Worm (Caenorhabditis elegans) whole organism, L4 larva: Measurements from ENCODE around the gene citk-2.

Experiments
- F44E2.7 ChIP-seq: fragments of 200-800 bp; sonication (Bioruptor generic); IDR thresholded peaks from 2 replicates; pipeline ENCODE4 v2.1.2; 2022; ENCODE audit warnings: missing genetic modification characterization, missing compliant biosample characterization
- R02D3.7 ChIP-seq: fragments of 150-350 bp; sonication (generic microtip); optimal IDR thresholded peaks from 3 replicates; lab custom pipeline; 2014; ENCODE audit warnings: missing biosample characterization, missing genetic modification characterization
- Y48G9A.11 ChIP-seq: fragments of 200-800 bp; sonication (Bioruptor generic); IDR thresholded peaks from 2 replicates; pipeline ENCODE4 v1.3.6; 2022; ENCODE audit warnings: missing genetic modification reagents, missing genetic modification characterization, missing compliant biosample characterization
- Y5F2A.4 ChIP-seq: fragments of 200-800 bp; sonication (Bioruptor generic); optimal IDR thresholded peaks from 2 replicates; lab custom pipeline; 2018; ENCODE audit warnings: mild to moderate bottlenecking, missing genetic modification characterization, missing compliant biosample characterization
- Y75B8A.6 ChIP-seq: fragments of 200-800 bp; sonication (Bioruptor generic); IDR thresholded peaks from 2 replicates; pipeline ENCODE4 v1.3.6; 2022; ENCODE audit warnings: missing genetic modification reagents, missing genetic modification characterization, missing compliant biosample characterization
- ZK337.2 ChIP-seq: fragments of 200-800 bp; sonication (Bioruptor generic); IDR thresholded peaks from 2 replicates; pipeline ENCODE4 v1.3.6; 2022; ENCODE audit warnings: missing genetic modification reagents, missing genetic modification characterization, missing compliant biosample characterization
- aha-1 ChIP-seq: fragments of 150-350 bp; peaks from one replicate; lab custom pipeline; 2014; ENCODE audit warnings: missing biosample characterization, missing genetic modification characterization
- aly-2 ChIP-seq: sonication (generic microtip); optimal IDR thresholded peaks from 2 replicates; lab custom pipeline; 2018; ENCODE audit warnings: missing biosample characterization, missing genetic modification characterization
- ama-1 ChIP-seq: fragments of 150-350 bp; optimal IDR thresholded peaks from 2 replicates; lab custom pipeline; 2014; ENCODE audit warnings: inconsistent platforms, mixed read lengths
- arid-1 ChIP-seq: fragments of 200-800 bp; sonication (Bioruptor generic); conservative IDR thresholded peaks from 2 replicates; pipeline ENCODE4 v1.3.6; 2022; ENCODE audit warnings: missing genetic modification reagents, missing genetic modification characterization, missing compliant biosample characterization
- attf-4 ChIP-seq: sonication (generic microtip); optimal IDR thresholded peaks from 3 replicates; lab custom pipeline; 2017; ENCODE audit warnings: missing biosample characterization, missing genetic modification characterization
- ceh-44 ChIP-seq: fragments of 200-800 bp; sonication (Bioruptor generic); IDR thresholded peaks from 2 replicates; pipeline ENCODE4 v1.3.6; 2022; ENCODE audit warnings: missing genetic modification reagents, missing genetic modification characterization, missing compliant biosample characterization
- ces-1 ChIP-seq: fragments of 150-350 bp; sonication (generic microtip); optimal IDR thresholded peaks from 4 replicates; lab custom pipeline; 2014; ENCODE audit warnings: missing biosample characterization, missing genetic modification reagents, missing genetic modification characterization
- cey-2 ChIP-seq: sonication (generic microtip); optimal IDR thresholded peaks from 3 replicates; lab custom pipeline; 2017; ENCODE audit warnings: missing genetic modification characterization, mild to moderate bottlenecking, missing compliant biosample characterization, antibody characterized with exemption, borderline replicate concordance; ENCODE audit not compliant: insufficient read depth
- daf-16 ChIP-seq, 3 experiments: sonication (generic microtip); optimal IDR thresholded peaks; 2 replicates each; lab custom pipeline; 2016 to 2017; ENCODE audit warnings: missing genetic modification characterization in 3 of 3, missing genetic modification reagents in 3 of 3, mild to moderate bottlenecking in 2 of 3, missing compliant biosample characterization in 2 of 3, missing biosample characterization in 1 of 3, moderate library complexity in 1 of 3
- dmd-8 ChIP-seq: fragments of 200-800 bp; sonication (Bioruptor generic); IDR thresholded peaks from 2 replicates; pipeline ENCODE4 v1.3.6; 2022; ENCODE audit warnings: missing genetic modification characterization, missing compliant biosample characterization
- dmd-9 ChIP-seq: fragments of 200-800 bp; sonication (Bioruptor generic); IDR thresholded peaks from 2 replicates; pipeline ENCODE4 v1.3.6; 2022; ENCODE audit warnings: missing genetic modification reagents, missing genetic modification characterization, missing compliant biosample characterization
- dpl-1 ChIP-seq: fragments of 150-350 bp; optimal IDR thresholded peaks from 2 replicates; lab custom pipeline; 2014; ENCODE audit warnings: missing biosample characterization, missing genetic modification reagents, missing genetic modification characterization
- gei-8 ChIP-seq: fragments of 200-800 bp; sonication (Bioruptor generic); optimal IDR thresholded peaks from 2 replicates; lab custom pipeline; 2018; ENCODE audit warnings: mild to moderate bottlenecking, missing genetic modification characterization, missing compliant biosample characterization
- hif-1 ChIP-seq, 2 experiments: sonication (generic microtip); optimal IDR thresholded peaks; 2 replicates each; lab custom pipeline; 2016 to 2017; ENCODE audit warnings: missing compliant biosample characterization in 2 of 2, missing genetic modification characterization in 2 of 2, missing genetic modification reagents in 2 of 2, missing genotype in 2 of 2, mild to moderate bottlenecking in 1 of 2
- hlh-11 ChIP-seq: fragments of 200-800 bp; sonication (Bioruptor generic); optimal IDR thresholded peaks from 2 replicates; lab custom pipeline; 2018; ENCODE audit warnings: mild to moderate bottlenecking, missing genetic modification characterization, missing compliant biosample characterization
- lim-7 ChIP-seq: fragments of 200-800 bp; sonication (Bioruptor generic); IDR thresholded peaks from 2 replicates; pipeline ENCODE4 v1.3.6; 2022; ENCODE audit warnings: missing genetic modification characterization, missing compliant biosample characterization
- lin-13 ChIP-seq: fragments of 150-350 bp; optimal IDR thresholded peaks from 2 replicates; lab custom pipeline; 2014; ENCODE audit warnings: missing biosample characterization, missing genetic modification reagents, missing genetic modification characterization
- lin-38 ChIP-seq: fragments of 200-800 bp; sonication (Bioruptor generic); IDR thresholded peaks from 2 replicates; pipeline ENCODE4 v1.3.6; 2022; ENCODE audit warnings: missing genetic modification reagents, missing genetic modification characterization, missing compliant biosample characterization
- lsy-2 ChIP-seq, 2 experiments: fragments of 150-350 bp in 1 of 2; sonication (generic microtip) in 1 of 2; optimal IDR thresholded peaks; 2 replicates each; lab custom pipeline; 2014 to 2017; ENCODE audit warnings: missing biosample characterization in 2 of 2, missing genetic modification characterization in 2 of 2
- mdl-1 ChIP-seq, 2 experiments: fragments of 150-350 bp in 1 of 2; sonication (generic microtip) in 1 of 2; optimal IDR thresholded peaks; 2 replicates each; lab custom pipeline; 2014 to 2017; ENCODE audit warnings: missing biosample characterization in 2 of 2, missing genetic modification characterization in 2 of 2
- mep-1 ChIP-seq: fragments of 150-350 bp; sonication (generic microtip); optimal IDR thresholded peaks from 3 replicates; lab custom pipeline; 2014; ENCODE audit warnings: missing biosample characterization, missing genetic modification characterization
- mes-2 ChIP-seq: sonication (generic microtip); optimal IDR thresholded peaks from 2 replicates; lab custom pipeline; 2016; ENCODE audit warnings: missing genotype, mild to moderate bottlenecking, missing genetic modification characterization, missing compliant biosample characterization; ENCODE audit not compliant: poor library complexity, severe bottlenecking
- mxl-3 ChIP-seq: fragments of 200-800 bp; sonication (Bioruptor generic); optimal IDR thresholded peaks from 2 replicates; lab custom pipeline; 2018; ENCODE audit warnings: mild to moderate bottlenecking, missing genetic modification characterization, missing compliant biosample characterization
- nhr-11 ChIP-seq: fragments of 150-350 bp; optimal IDR thresholded peaks from 2 replicates; lab custom pipeline; 2014; ENCODE audit warnings: missing biosample characterization, missing genetic modification characterization
- nhr-237 ChIP-seq: sonication (generic microtip); optimal IDR thresholded peaks from 2 replicates; lab custom pipeline; 2017; ENCODE audit warnings: missing biosample characterization, missing genetic modification characterization
- nhr-28 ChIP-seq: fragments of 150-350 bp; optimal IDR thresholded peaks from 2 replicates; lab custom pipeline; 2014; ENCODE audit warnings: missing biosample characterization, missing genetic modification characterization
- nhr-41 ChIP-seq: fragments of 200-800 bp; sonication (Bioruptor generic); IDR thresholded peaks from 2 replicates; pipeline ENCODE4 v1.3.6; 2022; ENCODE audit warnings: missing genetic modification reagents, missing genetic modification characterization, missing compliant biosample characterization
- nhr-6 ChIP-seq: fragments of 150-350 bp; optimal IDR thresholded peaks from 2 replicates; lab custom pipeline; 2014; ENCODE audit warnings: missing biosample characterization, missing genetic modification characterization
- nhr-77 ChIP-seq: fragments of 150-350 bp; optimal IDR thresholded peaks from 2 replicates; lab custom pipeline; 2014; ENCODE audit warnings: missing biosample characterization, missing genetic modification characterization
- rbr-2 ChIP-seq: sonication (generic microtip); optimal IDR thresholded peaks from 2 replicates; lab custom pipeline; 2016; ENCODE audit warnings: missing genotype, missing genetic modification characterization, missing compliant biosample characterization
- saeg-2 ChIP-seq: fragments of 200-800 bp; sonication (Bioruptor generic); IDR thresholded peaks from 2 replicates; pipeline ENCODE4 v1.3.6; 2022; ENCODE audit warnings: missing genetic modification reagents, missing genetic modification characterization, missing compliant biosample characterization
- sdz-12 ChIP-seq: fragments of 200-800 bp; sonication (Bioruptor generic); optimal IDR thresholded peaks from 2 replicates; lab custom pipeline; 2018; ENCODE audit warnings: mild to moderate bottlenecking, missing genetic modification characterization, missing compliant biosample characterization
- snpc-1.2 ChIP-seq: fragments of 200-800 bp; sonication (Bioruptor generic); IDR thresholded peaks from 2 replicates; pipeline ENCODE4 v1.3.6; 2022; ENCODE audit warnings: missing genetic modification reagents, missing genetic modification characterization, missing compliant biosample characterization
- unc-130 ChIP-seq: sonication (generic microtip); optimal IDR thresholded peaks from 2 replicates; lab custom pipeline; 2016; ENCODE audit warnings: missing genetic modification reagents, missing genetic modification characterization, missing compliant biosample characterization
- unc-62 ChIP-seq, 3 experiments: fragments of 150-350 bp in 1 of 3; sonication (generic microtip); optimal IDR thresholded peaks in 2 of 3; peaks in 1 of 3; 1 replicate in 1 of 3; 2 replicates in 2 of 3; lab custom pipeline; 2014 to 2017; ENCODE audit warnings: missing biosample characterization in 3 of 3, missing genetic modification characterization in 3 of 3, missing genetic modification reagents in 3 of 3, missing genotype in 1 of 3
- vab-7 ChIP-seq: fragments of 200-800 bp; sonication (Bioruptor generic); IDR thresholded peaks from 2 replicates; pipeline ENCODE4 v1.3.6; 2022; ENCODE audit warnings: missing genetic modification reagents, missing genetic modification characterization, missing compliant biosample characterization
- zip-11 ChIP-seq: fragments of 200-800 bp; sonication (Bioruptor generic); IDR thresholded peaks from 2 replicates; pipeline ENCODE4 v1.3.6; 2022; ENCODE audit warnings: missing genetic modification characterization, missing compliant biosample characterization
- ztf-7 ChIP-seq: fragments of 150-350 bp; optimal IDR thresholded peaks from 2 replicates; lab custom pipeline; 2014; ENCODE audit warnings: missing biosample characterization, missing genetic modification characterization

citk-2 gene

ce11 chrII:4953289-4953688 lies 46.0 kb upstream of the citk-2 start, which contains the start of gene ndx-3:
Gene ndx-3, plus strand, starts transcription at chrII:4953589.
- TF ChIP-seq ceh-44 (no peak), Y48G9A.11 (no peak), cey-2 (tag; lab: Kevin White, UChicago) (no peak), mep-1 (no peak), unc-62 (GFP tag; optimal IDR thresholded peaks at IDR 0.05 in 1 of 2; lab: Kevin White, UChicago) (no peak), unc-62 (tag; optimal IDR thresholded peaks at IDR 0.05; lab: Kevin White, UChicago) (no peak), sdz-12 (no peak), nhr-28 (tag; lab: Kevin White, UChicago) (no peak), nhr-237 (tag; lab: Kevin White, UChicago) (no peak), Y75B8A.6 (no peak), zip-11 (GFP tag; lab: Robert Waterston, UW) (no peak), gei-8 (no peak), ZK337.2 (GFP tag; lab: Robert Waterston, UW) (no peak), mxl-3 (GFP tag; lab: Kevin White, UChicago) (no peak), Y5F2A.4 (GFP tag; lab: Kevin White, UChicago) (no peak), R02D3.7 (no peak)

DNA sequence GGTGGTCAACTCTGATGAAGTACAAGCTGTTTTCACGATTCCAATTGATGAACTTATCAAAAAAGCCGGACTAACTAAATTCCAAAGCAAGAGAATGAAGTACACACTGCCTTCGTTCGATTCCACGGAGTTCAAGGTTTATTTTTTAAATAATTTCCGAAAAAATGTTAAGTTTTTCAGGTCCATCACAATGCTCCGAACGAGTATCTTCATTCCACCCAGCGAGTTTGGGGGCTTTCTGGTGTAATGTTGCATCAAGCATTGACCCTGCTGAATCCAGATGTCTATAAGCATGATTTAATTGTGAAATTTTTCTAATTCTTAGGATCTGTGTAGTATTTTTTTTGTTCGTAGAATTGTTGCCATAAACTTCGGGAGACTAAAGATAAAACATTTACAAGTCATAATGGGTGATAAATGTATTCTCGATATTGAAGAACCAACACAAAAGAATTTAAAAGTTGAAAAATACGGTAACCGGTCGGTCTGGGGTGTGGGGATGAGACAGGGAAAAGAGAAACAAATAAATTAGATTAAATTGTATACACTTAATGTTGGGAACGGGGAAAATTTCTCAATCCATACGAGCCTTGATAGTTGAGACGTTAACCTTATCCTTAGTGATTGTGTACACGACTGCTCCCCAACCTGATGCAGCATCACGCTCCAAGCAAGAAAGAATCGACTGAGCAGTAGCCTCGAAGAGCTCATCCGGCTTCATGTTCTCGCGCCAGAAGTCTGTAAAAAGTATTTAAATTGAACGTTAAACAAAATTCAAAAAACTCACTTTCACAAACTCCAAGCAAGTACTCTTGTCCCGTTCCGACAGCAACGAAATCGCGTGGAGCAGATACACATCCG lies 45.0 kb upstream of the citk-2 start:
- no peak for TF ChIP-seq ces-1 (GFP tag; lab: Kevin White, UChicago)
- peak; percentile 25; the same call in 1 of the 2 replicates for TF ChIP-seq snpc-1.2 (GFP tag; lab: Robert Waterston, UW)
- TF ChIP-seq aha-1 (tag; lab: Kevin White, UChicago): peak; percentile 94
- peak in 1 of 2 experiments; percentile 62 for TF ChIP-seq unc-62 (GFP tag; optimal IDR thresholded peaks at IDR 0.05 in 1 of 2; lab: Kevin White, UChicago)
- no peak for TF ChIP-seq unc-62 (tag; optimal IDR thresholded peaks at IDR 0.05; lab: Kevin White, UChicago)
- no peak for TF ChIP-seq dmd-8 (GFP tag; lab: Robert Waterston, UW)
- no peak for TF ChIP-seq saeg-2 (GFP tag; lab: Robert Waterston, UW)
- TF ChIP-seq nhr-41 (GFP tag; lab: Robert Waterston, UW): no peak
- peak; percentile 54 for TF ChIP-seq lin-38 (GFP tag; lab: Robert Waterston, UW)
- TF ChIP-seq, all 104 proteins: peak for 4

DNA sequence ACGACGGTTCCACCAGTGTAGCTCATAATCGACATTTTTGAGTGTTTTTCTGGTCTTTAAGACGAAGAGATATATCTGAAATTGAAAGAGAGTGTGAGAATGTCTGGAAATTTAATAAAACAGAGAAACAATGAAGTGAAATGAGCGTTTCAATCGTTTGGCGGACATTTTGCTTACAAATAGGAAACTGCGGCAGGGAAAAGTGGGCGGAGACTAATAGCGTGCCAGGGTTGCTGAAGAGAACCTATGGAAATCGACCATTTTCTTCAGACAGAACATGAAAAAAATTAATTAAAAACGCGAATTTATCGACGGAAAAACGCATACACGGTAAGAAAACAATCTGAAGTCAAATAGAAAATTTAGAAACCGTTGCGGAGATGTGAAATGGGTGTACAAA lies 44.0 kb upstream of the citk-2 start, which contains the start of gene pbs-3:
Gene pbs-3 (minus strand): TSS at position 75 of the 400 bp plus-strand sequence.
- TF ChIP-seq lin-13 (peak; percentile 58), lim-7 (GFP tag; lab: Robert Waterston, UW) (no peak), nhr-6 (tag; lab: Kevin White, UChicago) (peak; percentile 82), rbr-2 (tag; lab: Kevin White, UChicago) (peak; percentile 2), Y48G9A.11 (0 out of 2 replicates have a peak, but pooled peaks have one; percentile 19), ama-1 (lab: Kevin White, UChicago) (peak; percentile 66), mes-2 (tag; lab: Kevin White, UChicago) (peak; percentile 95), zip-11 (GFP tag; lab: Robert Waterston, UW) (no peak), ztf-7 (no peak), nhr-11 (peak; percentile 50), hif-1 (tag; optimal IDR thresholded peaks at IDR 0.05; lab: Kevin White, UChicago) (peak in 1 of 2 experiments; percentile 68), attf-4 (tag; lab: Kevin White, UChicago) (no peak), F44E2.7 (GFP tag; lab: Robert Waterston, UW) (no peak), daf-16 (GFP tag; optimal IDR thresholded peaks at IDR 0.05; lab: Kevin White, UChicago) (no peak), daf-16 (tag; optimal IDR thresholded peaks at IDR 0.05; lab: Kevin White, UChicago) (peak; percentile 35), nhr-77 (tag; lab: Kevin White, UChicago) (peak; percentile 73), hlh-11 (tag; lab: Kevin White, UChicago) (peak; percentile 35), unc-62 (GFP tag; optimal IDR thresholded peaks at IDR 0.05 in 1 of 2; lab: Kevin White, UChicago) (peak in 1 of 2 experiments; percentile 82), unc-62 (tag; optimal IDR thresholded peaks at IDR 0.05; lab: Kevin White, UChicago) (no peak), mxl-3 (GFP tag; lab: Kevin White, UChicago) (peak; percentile 12), dpl-1 (GFP tag; lab: Kevin White, UChicago) (peak; percentile 67), unc-130 (GFP tag; lab: Kevin White, UChicago) (peak; percentile 83), lsy-2 (tag; optimal IDR thresholded peaks at IDR 0.05; lab: Kevin White, UChicago) (peak in 1 of 2 experiments; percentile 81), arid-1 (no peak), dmd-9 (GFP tag; lab: Robert Waterston, UW) (no peak), vab-7 (GFP tag; lab: Robert Waterston, UW) (peak; percentile 54; the same call in 1 of the 2 replicates), aly-2 (tag; lab: Kevin White, UChicago) (no peak), mdl-1 (tag; optimal IDR thresholded peaks at IDR 0.05; lab: Kevin White, UChicago) (peak in 1 of 2 experiments; percentile 5)
